Fruit fly (Drosophila melanogaster): ENCODE results near the gene inaF-A.

dm6 chrX:11679461-11679860, 54.2 kb downstream of the inaF-A start:
- TF ChIP-seq Sp1 (GFP tag; optimal IDR thresholded peaks at IDR 0.05) (no peak), psq (GFP tag; optimal IDR thresholded peaks at IDR 0.05) (peak; percentile 28), CG32264 (GFP tag; optimal IDR thresholded peaks at IDR 0.05) (no peak), sv (GFP tag; optimal IDR thresholded peaks at IDR 0.05) (no peak), Abd-B (GFP tag; optimal IDR thresholded peaks at IDR 0.05) (no peak), woc (GFP tag; optimal IDR thresholded peaks at IDR 0.05) (peak; percentile 12), tai (GFP tag; optimal IDR thresholded peaks at IDR 0.05) (no peak), Vsx2 (GFP tag; optimal IDR thresholded peaks at IDR 0.05; ENCODE audit: partially characterized antibody) (no peak), dl (GFP tag; optimal IDR thresholded peaks at IDR 0.05; ENCODE audit: insufficient read depth in 1 of 2, partially characterized antibody in 2 of 2) (no peak), pan (optimal IDR thresholded peaks at IDR 0.05) (no peak), rgr (GFP tag; optimal IDR thresholded peaks at IDR 0.05) (peak; percentile 24), br (GFP tag; optimal IDR thresholded peaks at IDR 0.05) (peak; percentile 25), GATAd (GFP tag; optimal IDR thresholded peaks at IDR 0.05) (no peak)

Measured in whole organism, wandering third instar larva.